Fruit fly (Drosophila melanogaster) whole organism, prepupa: ENCODE measurements around the gene Clk.

ENCODE experiments used
- CG11294 ChIP-seq: fragments of 200-800 bp; sonication (Bioruptor generic); IDR thresholded peaks from 2 replicates; pipeline ENCODE4 v1.3.6; 2022; ENCODE audit warnings: missing biosample characterization, missing genetic modification characterization
- CG11762 ChIP-seq: fragments of 200-800 bp; sonication (Bioruptor generic); optimal IDR thresholded peaks from 3 replicates; lab custom pipeline; 2016; ENCODE audit warnings: missing biosample characterization, missing genetic modification characterization; ENCODE audit not compliant: insufficient read depth
- CG11902 ChIP-seq: fragments of 200-800 bp; sonication (Bioruptor generic); optimal IDR thresholded peaks from 3 replicates; lab custom pipeline; 2016; ENCODE audit warnings: missing biosample characterization, missing genetic modification characterization
- CG16779 ChIP-seq: fragments of 200-800 bp; sonication (Bioruptor generic); optimal IDR thresholded peaks from 3 replicates; lab custom pipeline; 2017; ENCODE audit warnings: missing biosample characterization, mild to moderate bottlenecking, missing genetic modification characterization
- CG4318 ChIP-seq: fragments of 200-800 bp; sonication (Bioruptor generic); optimal IDR thresholded peaks from 3 replicates; lab custom pipeline; 2017; ENCODE audit warnings: missing biosample characterization, mild to moderate bottlenecking, missing genetic modification characterization
- CG6854 ChIP-seq: fragments of 200-800 bp; sonication (Bioruptor generic); optimal IDR thresholded peaks from 2 replicates; lab custom pipeline; 2017; ENCODE audit warnings: missing biosample characterization, mild to moderate bottlenecking, missing genetic modification characterization
- CG9139 ChIP-seq: fragments of 200-800 bp; sonication (Bioruptor generic); optimal IDR thresholded peaks from 3 replicates; lab custom pipeline; 2017; ENCODE audit warnings: missing biosample characterization, mild to moderate bottlenecking, missing genetic modification characterization
- Hr38 ChIP-seq: sonication (Bioruptor generic); optimal IDR thresholded peaks from 2 replicates; lab custom pipeline; 2016; ENCODE audit warnings: missing biosample characterization, missing genetic modification characterization
- spab ChIP-seq: fragments of 200-800 bp; sonication (Bioruptor generic); optimal IDR thresholded peaks from 2 replicates; lab custom pipeline; 2017; ENCODE audit warnings: missing biosample characterization, mild to moderate bottlenecking, missing genetic modification characterization, missing genetic modification reagents
- ss ChIP-seq, 2 experiments: fragments of 200-800 bp; sonication (Bioruptor generic); optimal IDR thresholded peaks; 2 replicates in 1 of 2; 3 replicates in 1 of 2; lab custom pipeline; 2017 to 2018; ENCODE audit warnings: mild to moderate bottlenecking in 2 of 2, missing biosample characterization in 2 of 2, missing genetic modification characterization in 2 of 2, moderate library complexity in 1 of 2
- topi ChIP-seq: fragments of 200-800 bp; sonication (Bioruptor generic); optimal IDR thresholded peaks from 3 replicates; lab custom pipeline; 2016; ENCODE audit warnings: missing biosample characterization, missing genetic modification characterization
- vri ChIP-seq: fragments of 200-800 bp; sonication (Bioruptor generic); optimal IDR thresholded peaks from 3 replicates; lab custom pipeline; 2016; ENCODE audit warnings: missing biosample characterization, mild to moderate bottlenecking, missing genetic modification characterization

- TF ChIP-seq CG4318 (GFP tag; lab: Kevin White, UChicago) (no peak), CG9139 (GFP tag; lab: Kevin White, UChicago) (no peak), Hr38 (no peak), spab (GFP tag; lab: Kevin White, UChicago) (no peak), CG11902 (GFP tag; lab: Kevin White, UChicago) (no peak), CG16779 (tag; lab: Kevin White, UChicago) (no peak), CG11294 (GFP tag; lab: Robert Waterston, UW) (no peak), ss (GFP tag; optimal IDR thresholded peaks at IDR 0.05; lab: Kevin White, UChicago) (no peak), CG6854 (GFP tag; lab: Kevin White, UChicago) (no peak), vri (GFP tag; lab: Kevin White, UChicago) (peak; percentile 73), topi (no peak), CG11762 (no peak)
Measured at dm6 chr3L:7806503-7807216, 31.3 kb upstream of the Clk start.
